Worm (Caenorhabditis elegans) whole organism, L4 larva: ENCODE data around the gene ZK892.6.

ENCODE experiments used
- F10B5.3 ChIP-seq: sonication (generic microtip); optimal IDR thresholded peaks from 2 replicates; lab custom pipeline; 2016; ENCODE audit warnings: mild to moderate bottlenecking, missing genetic modification characterization, missing compliant biosample characterization
- R02D3.7 ChIP-seq: fragments of 150-350 bp; sonication (generic microtip); optimal IDR thresholded peaks from 3 replicates; lab custom pipeline; 2014; ENCODE audit warnings: missing biosample characterization, missing genetic modification characterization
- Y48G9A.11 ChIP-seq: fragments of 200-800 bp; sonication (Bioruptor generic); IDR thresholded peaks from 2 replicates; pipeline ENCODE4 v1.3.6; 2022; ENCODE audit warnings: missing genetic modification reagents, missing genetic modification characterization, missing compliant biosample characterization
- Y5F2A.4 ChIP-seq: fragments of 200-800 bp; sonication (Bioruptor generic); optimal IDR thresholded peaks from 2 replicates; lab custom pipeline; 2018; ENCODE audit warnings: mild to moderate bottlenecking, missing genetic modification characterization, missing compliant biosample characterization
- ZK337.2 ChIP-seq: fragments of 200-800 bp; sonication (Bioruptor generic); IDR thresholded peaks from 2 replicates; pipeline ENCODE4 v1.3.6; 2022; ENCODE audit warnings: missing genetic modification reagents, missing genetic modification characterization, missing compliant biosample characterization
- ZK546.5 ChIP-seq, 2 experiments: sonication (generic microtip); optimal IDR thresholded peaks; 2 replicates each; lab custom pipeline; 2017; ENCODE audit warnings: missing biosample characterization in 2 of 2, missing genetic modification characterization in 2 of 2
- aha-1 ChIP-seq: fragments of 150-350 bp; peaks from one replicate; lab custom pipeline; 2014; ENCODE audit warnings: missing biosample characterization, missing genetic modification characterization
- aly-2 ChIP-seq: sonication (generic microtip); optimal IDR thresholded peaks from 2 replicates; lab custom pipeline; 2018; ENCODE audit warnings: missing biosample characterization, missing genetic modification characterization
- arid-1 ChIP-seq: fragments of 200-800 bp; sonication (Bioruptor generic); conservative IDR thresholded peaks from 2 replicates; pipeline ENCODE4 v1.3.6; 2022; ENCODE audit warnings: missing genetic modification reagents, missing genetic modification characterization, missing compliant biosample characterization
- ceh-20 ChIP-seq: fragments of 200-800 bp; sonication (Bioruptor generic); IDR thresholded peaks from 2 replicates; pipeline ENCODE4 v1.3.6; 2022; ENCODE audit warnings: missing genetic modification reagents, missing genetic modification characterization, missing compliant biosample characterization
- ceh-44 ChIP-seq: fragments of 200-800 bp; sonication (Bioruptor generic); IDR thresholded peaks from 2 replicates; pipeline ENCODE4 v1.3.6; 2022; ENCODE audit warnings: missing genetic modification reagents, missing genetic modification characterization, missing compliant biosample characterization
- ceh-62 ChIP-seq: sonication (generic microtip); optimal IDR thresholded peaks from 2 replicates; lab custom pipeline; 2017; ENCODE audit warnings: missing biosample characterization, missing genetic modification characterization
- ctbp-1 ChIP-seq: fragments of 200-800 bp; sonication (Bioruptor generic); IDR thresholded peaks from 2 replicates; pipeline ENCODE4 v1.3.6; 2022; ENCODE audit warnings: missing genetic modification reagents, missing genetic modification characterization, missing compliant biosample characterization
- daf-16 ChIP-seq, 3 experiments: sonication (generic microtip); optimal IDR thresholded peaks; 2 replicates each; lab custom pipeline; 2016 to 2017; ENCODE audit warnings: missing genetic modification characterization in 3 of 3, missing genetic modification reagents in 3 of 3, mild to moderate bottlenecking in 2 of 3, missing compliant biosample characterization in 2 of 3, missing biosample characterization in 1 of 3, moderate library complexity in 1 of 3
- daf-19 ChIP-seq: fragments of 200-800 bp; sonication (Bioruptor generic); conservative IDR thresholded peaks from 2 replicates; pipeline ENCODE4 v1.3.6; 2022; ENCODE audit warnings: missing genetic modification characterization, missing compliant biosample characterization
- daf-8 ChIP-seq: fragments of 200-800 bp; sonication (Bioruptor generic); IDR thresholded peaks from 2 replicates; pipeline ENCODE4 v1.3.6; 2022; ENCODE audit warnings: missing genetic modification characterization, missing compliant biosample characterization
- dpl-1 ChIP-seq: fragments of 150-350 bp; optimal IDR thresholded peaks from 2 replicates; lab custom pipeline; 2014; ENCODE audit warnings: missing biosample characterization, missing genetic modification reagents, missing genetic modification characterization
- gei-8 ChIP-seq: fragments of 200-800 bp; sonication (Bioruptor generic); optimal IDR thresholded peaks from 2 replicates; lab custom pipeline; 2018; ENCODE audit warnings: mild to moderate bottlenecking, missing genetic modification characterization, missing compliant biosample characterization
- hif-1 ChIP-seq, 2 experiments: sonication (generic microtip); optimal IDR thresholded peaks; 2 replicates each; lab custom pipeline; 2016 to 2017; ENCODE audit warnings: missing compliant biosample characterization in 2 of 2, missing genetic modification characterization in 2 of 2, missing genetic modification reagents in 2 of 2, missing genotype in 2 of 2, mild to moderate bottlenecking in 1 of 2
- hlh-11 ChIP-seq: fragments of 200-800 bp; sonication (Bioruptor generic); optimal IDR thresholded peaks from 2 replicates; lab custom pipeline; 2018; ENCODE audit warnings: mild to moderate bottlenecking, missing genetic modification characterization, missing compliant biosample characterization
- hlh-30 ChIP-seq: sonication (generic microtip); optimal IDR thresholded peaks from 2 replicates; lab custom pipeline; 2017; ENCODE audit warnings: antibody characterized with exemption, mild to moderate bottlenecking, missing genetic modification characterization, missing compliant biosample characterization; ENCODE audit not compliant: insufficient read depth
- hmg-1.1 ChIP-seq: fragments of 200-800 bp; sonication (Bioruptor generic); IDR thresholded peaks from 2 replicates; pipeline ENCODE4 v1.3.6; 2022; ENCODE audit warnings: missing genetic modification reagents, missing genetic modification characterization, missing compliant biosample characterization
- lin-15B ChIP-seq: fragments of 150-350 bp; sonication (generic microtip); optimal IDR thresholded peaks from 3 replicates; lab custom pipeline; 2014; ENCODE audit warnings: missing biosample characterization, missing genetic modification characterization
- lin-29 ChIP-seq: fragments of 200-800 bp; sonication (Bioruptor generic); IDR thresholded peaks from 2 replicates; pipeline ENCODE4 v1.3.6; 2022; ENCODE audit warnings: missing genetic modification reagents, missing genetic modification characterization, missing compliant biosample characterization
- lir-3 ChIP-seq: sonication (generic microtip); optimal IDR thresholded peaks from 2 replicates; lab custom pipeline; 2016; ENCODE audit warnings: mild to moderate bottlenecking, missing genetic modification characterization, missing compliant biosample characterization
- madf-5 ChIP-seq, 2 experiments: fragments of 200-800 bp; sonication (Bioruptor generic); IDR thresholded peaks; 2 replicates each; pipeline ENCODE4 v1.3.6; 2022; ENCODE audit warnings: missing compliant biosample characterization in 2 of 2, missing genetic modification characterization in 2 of 2
- mdt-29 ChIP-seq: fragments of 200-800 bp; sonication (Bioruptor generic); IDR thresholded peaks from 2 replicates; pipeline ENCODE4 v1.3.6; 2022; ENCODE audit warnings: missing genetic modification reagents, missing genetic modification characterization, missing compliant biosample characterization
- mes-2 ChIP-seq: sonication (generic microtip); optimal IDR thresholded peaks from 2 replicates; lab custom pipeline; 2016; ENCODE audit warnings: missing genotype, mild to moderate bottlenecking, missing genetic modification characterization, missing compliant biosample characterization; ENCODE audit not compliant: poor library complexity, severe bottlenecking
- mxl-2 ChIP-seq: fragments of 200-800 bp; sonication (Bioruptor generic); conservative IDR thresholded peaks from 2 replicates; pipeline ENCODE4 v1.3.6; 2022; ENCODE audit warnings: missing genetic modification reagents, missing genetic modification characterization, missing compliant biosample characterization
- mxl-3 ChIP-seq: fragments of 200-800 bp; sonication (Bioruptor generic); optimal IDR thresholded peaks from 2 replicates; lab custom pipeline; 2018; ENCODE audit warnings: mild to moderate bottlenecking, missing genetic modification characterization, missing compliant biosample characterization
- nhr-10 ChIP-seq: fragments of 150-350 bp; optimal IDR thresholded peaks from 2 replicates; lab custom pipeline; 2014; ENCODE audit warnings: missing biosample characterization, missing genetic modification characterization
- nhr-25 ChIP-seq: sonication (generic microtip); optimal IDR thresholded peaks from 2 replicates; lab custom pipeline; 2017; ENCODE audit warnings: missing genetic modification characterization, mild to moderate bottlenecking, missing compliant biosample characterization, antibody characterized with exemption, moderate library complexity, borderline replicate concordance; ENCODE audit not compliant: insufficient read depth
- nhr-28 ChIP-seq: fragments of 150-350 bp; optimal IDR thresholded peaks from 2 replicates; lab custom pipeline; 2014; ENCODE audit warnings: missing biosample characterization, missing genetic modification characterization
- nhr-6 ChIP-seq: fragments of 150-350 bp; optimal IDR thresholded peaks from 2 replicates; lab custom pipeline; 2014; ENCODE audit warnings: missing biosample characterization, missing genetic modification characterization
- nhr-77 ChIP-seq: fragments of 150-350 bp; optimal IDR thresholded peaks from 2 replicates; lab custom pipeline; 2014; ENCODE audit warnings: missing biosample characterization, missing genetic modification characterization
- pha-4 ChIP-seq, 2 experiments: fragments of 150-350 bp in 1 of 2; fragments of 200-800 bp in 1 of 2; sonication (Bioruptor generic) in 1 of 2; IDR thresholded peaks in 1 of 2; optimal IDR thresholded peaks in 1 of 2; 2 replicates each; pipeline versions ENCODE4 v1.3.6 to Lab custom; 2014 to 2022; ENCODE audit warnings: missing genetic modification characterization in 2 of 2, missing genetic modification reagents in 2 of 2, missing biosample characterization in 1 of 2, missing compliant biosample characterization in 1 of 2
- php-3 ChIP-seq: fragments of 200-800 bp; sonication (Bioruptor generic); IDR thresholded peaks from 2 replicates; pipeline ENCODE4 v1.3.6; 2022; ENCODE audit warnings: missing genetic modification reagents, missing genetic modification characterization, missing compliant biosample characterization
- saeg-2 ChIP-seq: fragments of 200-800 bp; sonication (Bioruptor generic); IDR thresholded peaks from 2 replicates; pipeline ENCODE4 v1.3.6; 2022; ENCODE audit warnings: missing genetic modification reagents, missing genetic modification characterization, missing compliant biosample characterization
- sdz-12 ChIP-seq: fragments of 200-800 bp; sonication (Bioruptor generic); optimal IDR thresholded peaks from 2 replicates; lab custom pipeline; 2018; ENCODE audit warnings: mild to moderate bottlenecking, missing genetic modification characterization, missing compliant biosample characterization
- set-16 ChIP-seq: fragments of 200-800 bp; sonication (Bioruptor generic); IDR thresholded peaks from 2 replicates; pipeline ENCODE4 v1.3.6; 2022; ENCODE audit warnings: missing genetic modification reagents, missing genetic modification characterization, missing compliant biosample characterization
- skn-1 ChIP-seq: fragments of 150-350 bp; optimal IDR thresholded peaks from 2 replicates; lab custom pipeline; 2014; ENCODE audit warnings: missing biosample characterization, missing genetic modification characterization
- spr-3 ChIP-seq: fragments of 200-800 bp; sonication (Bioruptor generic); optimal IDR thresholded peaks from 2 replicates; lab custom pipeline; 2018; ENCODE audit warnings: mild to moderate bottlenecking, missing genetic modification characterization, missing compliant biosample characterization
- unc-39 ChIP-seq: sonication (generic microtip); optimal IDR thresholded peaks from 2 replicates; lab custom pipeline; 2017; ENCODE audit warnings: missing biosample characterization, missing genetic modification characterization
- vab-7 ChIP-seq: fragments of 200-800 bp; sonication (Bioruptor generic); IDR thresholded peaks from 2 replicates; pipeline ENCODE4 v1.3.6; 2022; ENCODE audit warnings: missing genetic modification reagents, missing genetic modification characterization, missing compliant biosample characterization
- zfp-3 ChIP-seq: fragments of 200-800 bp; sonication (Bioruptor generic); conservative IDR thresholded peaks from 2 replicates; pipeline ENCODE4 v1.3.6; 2022; ENCODE audit warnings: missing genetic modification reagents, missing genetic modification characterization, missing compliant biosample characterization
- zip-11 ChIP-seq: fragments of 200-800 bp; sonication (Bioruptor generic); IDR thresholded peaks from 2 replicates; pipeline ENCODE4 v1.3.6; 2022; ENCODE audit warnings: missing genetic modification characterization, missing compliant biosample characterization
- zip-2 ChIP-seq: fragments of 150-350 bp; optimal IDR thresholded peaks from 2 replicates; lab custom pipeline; 2014; ENCODE audit warnings: missing biosample characterization, missing genetic modification characterization
- ztf-7 ChIP-seq: fragments of 150-350 bp; optimal IDR thresholded peaks from 2 replicates; lab custom pipeline; 2014; ENCODE audit warnings: missing biosample characterization, missing genetic modification characterization

Gene ZK892.6

DNA sequence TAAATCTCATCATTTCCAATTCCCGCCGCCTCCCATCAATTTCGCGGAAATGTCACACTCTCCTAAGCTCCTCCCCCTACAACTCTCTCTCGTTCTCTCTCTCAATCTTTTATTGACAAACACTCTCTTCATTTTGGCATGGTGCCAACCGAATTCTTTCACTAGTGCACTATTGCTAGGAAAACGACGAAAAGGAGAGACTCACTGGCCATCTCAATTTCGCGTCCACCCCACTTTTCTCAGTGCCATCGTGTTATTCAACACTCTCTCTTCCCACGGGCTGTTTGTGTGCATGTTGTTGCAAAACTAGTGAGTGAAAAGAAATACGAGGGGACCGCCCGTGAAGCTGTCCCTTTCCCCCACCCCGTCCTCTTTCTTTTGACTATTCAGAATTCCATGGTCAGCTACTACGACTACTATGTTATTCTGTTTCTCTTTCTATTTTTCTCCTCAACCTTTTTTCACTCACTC is 5.0 kb upstream of the ZK892.6 start (continued):
- TF ChIP-seq mxl-2: no peak
- peak; percentile 14 for TF ChIP-seq nhr-28 (tag; lab: Kevin White, UChicago)
- no peak for TF ChIP-seq set-16 (GFP tag; lab: Robert Waterston, UW)
- TF ChIP-seq nhr-77 (tag; lab: Kevin White, UChicago): no peak
- no peak for TF ChIP-seq vab-7 (GFP tag; lab: Robert Waterston, UW)
- TF ChIP-seq daf-16 (GFP tag; optimal IDR thresholded peaks at IDR 0.05; lab: Kevin White, UChicago): peak in 1 of 2 experiments; percentile 88
- TF ChIP-seq daf-16 (tag; optimal IDR thresholded peaks at IDR 0.05; lab: Kevin White, UChicago): no peak
- TF ChIP-seq lin-29 (GFP tag; lab: Robert Waterston, UW): no peak
- TF ChIP-seq zip-2: no peak
- TF ChIP-seq ctbp-1 (GFP tag; lab: Robert Waterston, UW): no peak
- no peak for TF ChIP-seq ZK546.5 (tag; optimal IDR thresholded peaks at IDR 0.05; lab: Kevin White, UChicago)
- no peak for TF ChIP-seq mes-2 (tag; lab: Kevin White, UChicago)
- no peak for TF ChIP-seq Y5F2A.4 (GFP tag; lab: Kevin White, UChicago)
- no peak for TF ChIP-seq madf-5 (GFP tag; IDR thresholded peaks at IDR 0.05; lab: Robert Waterston, UW)
- TF ChIP-seq nhr-25 (tag; lab: Kevin White, UChicago): no peak
- no peak for TF ChIP-seq aha-1 (tag; lab: Kevin White, UChicago)
- TF ChIP-seq ztf-7 (tag; lab: Kevin White, UChicago): no peak
- peak; percentile 1 for TF ChIP-seq hlh-30 (tag; lab: Kevin White, UChicago)
- TF ChIP-seq saeg-2 (GFP tag; lab: Robert Waterston, UW): no peak
- TF ChIP-seq F10B5.3: no peak
- no peak for TF ChIP-seq skn-1 (tag; lab: Kevin White, UChicago)
- no peak for TF ChIP-seq mdt-29
- no peak for TF ChIP-seq nhr-10
- TF ChIP-seq ceh-62: no peak
- TF ChIP-seq lir-3 (tag; lab: Kevin White, UChicago): no peak
- TF ChIP-seq mxl-3: peak; percentile 18
- TF ChIP-seq nhr-6 (tag; lab: Kevin White, UChicago): no peak
- TF ChIP-seq daf-8 (GFP tag; lab: Robert Waterston, UW): no peak
- no peak for TF ChIP-seq pha-4 (GFP tag; IDR thresholded peaks at IDR 0.05; lab: Robert Waterston, UW)
- no peak for TF ChIP-seq pha-4 (tag; optimal IDR thresholded peaks at IDR 0.05; lab: Kevin White, UChicago)
- no peak for TF ChIP-seq lin-15B (tag; lab: Kevin White, UChicago)
- TF ChIP-seq ceh-44 (GFP tag; lab: Robert Waterston, UW): no peak
- no peak for TF ChIP-seq aly-2 (tag; lab: Kevin White, UChicago)
- TF ChIP-seq R02D3.7: no peak
- TF ChIP-seq zfp-3: no peak
- no peak for TF ChIP-seq gei-8 (GFP tag; lab: Kevin White, UChicago)
- peak; percentile 42 for TF ChIP-seq hlh-11 (tag; lab: Kevin White, UChicago)

DNA sequence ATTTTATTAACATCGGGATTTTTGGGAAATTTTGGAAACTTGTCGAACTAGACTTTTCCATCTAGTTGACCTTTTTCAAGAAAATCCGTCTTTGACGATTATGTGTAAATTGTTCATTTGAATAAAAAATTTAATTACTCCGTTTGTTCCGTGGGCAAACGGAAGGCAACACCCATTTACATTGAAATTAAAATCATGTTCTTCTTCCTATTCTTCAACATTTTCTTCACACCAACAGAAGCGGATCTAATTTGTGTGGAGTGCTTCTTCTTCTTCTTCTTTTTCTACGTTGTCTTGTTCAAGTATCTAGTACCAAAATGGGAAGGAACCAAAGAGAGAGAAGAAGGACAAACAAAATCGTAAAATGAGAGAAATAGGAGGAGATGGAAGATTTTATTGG is 2.5 kb upstream of the ZK892.6 start:
- no peak for TF ChIP-seq ceh-20
- TF ChIP-seq saeg-2 (GFP tag; lab: Robert Waterston, UW): no peak
- no peak for TF ChIP-seq zip-11
- TF ChIP-seq ZK337.2 (GFP tag; lab: Robert Waterston, UW): no peak
- TF ChIP-seq nhr-28 (tag; lab: Kevin White, UChicago): no peak
- no peak for TF ChIP-seq dpl-1 (GFP tag; lab: Kevin White, UChicago)
- TF ChIP-seq php-3 (GFP tag; lab: Robert Waterston, UW): no peak
- TF ChIP-seq hmg-1.1 (GFP tag; lab: Robert Waterston, UW): no peak
- no peak for TF ChIP-seq zfp-3
- no peak for TF ChIP-seq unc-39 (tag; lab: Kevin White, UChicago)
- TF ChIP-seq sdz-12 (GFP tag; lab: Kevin White, UChicago): no peak
- no peak for TF ChIP-seq hif-1 (tag; optimal IDR thresholded peaks at IDR 0.05; lab: Kevin White, UChicago)
- TF ChIP-seq hlh-30 (tag; lab: Kevin White, UChicago): no peak
- TF ChIP-seq F10B5.3: no peak
- TF ChIP-seq arid-1 (GFP tag; lab: Robert Waterston, UW): no peak
- no peak for TF ChIP-seq mes-2 (tag; lab: Kevin White, UChicago)
- TF ChIP-seq zip-2: no peak
- TF ChIP-seq spr-3 (GFP tag; lab: Kevin White, UChicago): no peak
- TF ChIP-seq Y48G9A.11 (GFP tag; lab: Robert Waterston, UW): no peak
- no peak for TF ChIP-seq daf-19
